Fruit fly (Drosophila melanogaster) whole organism, embryonic: ENCODE results near the gene CG8051.

Source experiments
- Abd-B ChIP-seq: fragments of 200-800 bp; sonication (Bioruptor generic); optimal IDR thresholded peaks from 2 replicates; lab custom pipeline; 2018; ENCODE audit warnings: missing biosample characterization, mild to moderate bottlenecking, missing genetic modification characterization, moderate library complexity
- Adf1 ChIP-seq: fragments of 200-800 bp; sonication (Bioruptor generic); IDR thresholded peaks from 2 replicates; pipeline ENCODE4 v1.3.6; 2022; ENCODE audit warnings: missing biosample characterization, missing genetic modification characterization
- Atf3 ChIP-seq: fragments of 200-800 bp; sonication (Bioruptor generic); optimal IDR thresholded peaks from 3 replicates; lab custom pipeline; 2016; ENCODE audit warnings: missing biosample characterization, missing genetic modification characterization
- Bdp1 ChIP-seq: fragments of 200-800 bp; sonication (Bioruptor generic); optimal IDR thresholded peaks from 3 replicates; lab custom pipeline; 2016; ENCODE audit warnings: missing biosample characterization, missing genetic modification characterization
- CG10431 ChIP-seq: fragments of 200-800 bp; sonication (Bioruptor generic); optimal IDR thresholded peaks from 3 replicates; lab custom pipeline; 2018; ENCODE audit warnings: missing biosample characterization, mild to moderate bottlenecking, missing genetic modification characterization
- CG10565 ChIP-seq: fragments of 200-800 bp; sonication (Bioruptor generic); optimal IDR thresholded peaks from 3 replicates; lab custom pipeline; 2016; ENCODE audit warnings: missing biosample characterization, mild to moderate bottlenecking, missing genetic modification characterization
- CG11504 ChIP-seq: fragments of 200-800 bp; sonication (Bioruptor generic); optimal IDR thresholded peaks from 3 replicates; lab custom pipeline; 2019; ENCODE audit warnings: missing biosample characterization, mild to moderate bottlenecking, missing genetic modification characterization, moderate library complexity
- CG12071 ChIP-seq: fragments of 200-800 bp; sonication (Bioruptor generic); optimal IDR thresholded peaks from 3 replicates; lab custom pipeline; 2018; ENCODE audit warnings: missing biosample characterization, mild to moderate bottlenecking, missing genetic modification characterization
- CG12104 ChIP-seq: fragments of 200-800 bp; sonication (Bioruptor generic); optimal IDR thresholded peaks from 3 replicates; lab custom pipeline; 2016; ENCODE audit warnings: missing biosample characterization, missing genetic modification characterization
- CG1233 ChIP-seq: fragments of 200-800 bp; sonication (Bioruptor generic); optimal IDR thresholded peaks from 4 replicates; lab custom pipeline; 2018; ENCODE audit warnings: missing biosample characterization, mild to moderate bottlenecking, missing genetic modification characterization
- CG13894 ChIP-seq: fragments of 200-800 bp; sonication (Bioruptor generic); optimal IDR thresholded peaks from 3 replicates; lab custom pipeline; 2018; ENCODE audit warnings: missing biosample characterization, mild to moderate bottlenecking, missing genetic modification characterization, moderate library complexity
- CG17385 ChIP-seq: fragments of 200-800 bp; sonication (Bioruptor generic); optimal IDR thresholded peaks from 3 replicates; lab custom pipeline; 2018; ENCODE audit warnings: missing biosample characterization, mild to moderate bottlenecking, missing genetic modification characterization
- CG17802 ChIP-seq: fragments of 200-800 bp; sonication (Bioruptor generic); optimal IDR thresholded peaks from 2 replicates; lab custom pipeline; 2018; ENCODE audit warnings: missing biosample characterization, mild to moderate bottlenecking, missing genetic modification characterization, moderate library complexity
- CG18476 ChIP-seq: fragments of 200-800 bp; sonication (Bioruptor generic); optimal IDR thresholded peaks from 2 replicates; lab custom pipeline; 2016; ENCODE audit warnings: missing biosample characterization, mild to moderate bottlenecking, missing genetic modification characterization
- CG2129 ChIP-seq: fragments of 200-800 bp; sonication (Bioruptor generic); IDR thresholded peaks from 2 replicates; pipeline ENCODE4 v1.3.6; 2022; ENCODE audit warnings: missing biosample characterization, missing genetic modification characterization; ENCODE audit not compliant: partially characterized antibody
- CG30403 ChIP-seq: fragments of 200-800 bp; sonication (Bioruptor generic); optimal IDR thresholded peaks from 3 replicates; lab custom pipeline; 2016; ENCODE audit warnings: missing biosample characterization, missing genetic modification characterization
- CG31388 ChIP-seq: fragments of 200-800 bp; sonication (Bioruptor generic); optimal IDR thresholded peaks from 2 replicates; lab custom pipeline; 2016; ENCODE audit warnings: missing biosample characterization, missing genetic modification characterization
- CG31441 ChIP-seq: fragments of 200-800 bp; sonication (Bioruptor generic); IDR thresholded peaks from 2 replicates; pipeline ENCODE4 v1.3.6; 2022; ENCODE audit warnings: missing biosample characterization, missing genetic modification characterization
- CG3163 ChIP-seq: fragments of 200-800 bp; sonication (Bioruptor generic); optimal IDR thresholded peaks from 3 replicates; lab custom pipeline; 2016; ENCODE audit warnings: missing biosample characterization, missing genetic modification characterization
- CG5245 ChIP-seq: fragments of 200-800 bp; sonication (Bioruptor generic); optimal IDR thresholded peaks from 3 replicates; lab custom pipeline; 2016; ENCODE audit warnings: missing biosample characterization, missing genetic modification characterization
- CG5953 ChIP-seq: fragments of 200-800 bp; sonication (Bioruptor generic); IDR thresholded peaks from 2 replicates; pipeline ENCODE4 v1.3.6; 2022; ENCODE audit warnings: missing biosample characterization, missing genetic modification characterization
- CG8765 ChIP-seq: fragments of 200-800 bp; sonication (Bioruptor generic); IDR thresholded peaks from 2 replicates; pipeline ENCODE4 v1.3.6; 2022; ENCODE audit warnings: missing biosample characterization, missing genetic modification characterization
- CG9932 ChIP-seq: fragments of 200-800 bp; sonication (Bioruptor generic); IDR thresholded peaks from 2 replicates; pipeline ENCODE4 v1.3.6; 2022; ENCODE audit warnings: missing biosample characterization, missing genetic modification characterization
- Elba2 ChIP-seq: fragments of 200-800 bp; sonication (Bioruptor generic); optimal IDR thresholded peaks from 3 replicates; lab custom pipeline; 2016; ENCODE audit warnings: missing biosample characterization, missing genetic modification characterization
- HmgD ChIP-seq: fragments of 200-800 bp; sonication (Bioruptor generic); optimal IDR thresholded peaks from 3 replicates; lab custom pipeline; 2016; ENCODE audit warnings: missing biosample characterization, missing genetic modification characterization
- Meics ChIP-seq: fragments of 200-800 bp; sonication (Bioruptor generic); optimal IDR thresholded peaks from 2 replicates; lab custom pipeline; 2017; ENCODE audit warnings: missing biosample characterization, mild to moderate bottlenecking, missing genetic modification characterization
- Oaz ChIP-seq: fragments of 200-800 bp; sonication (Bioruptor generic); IDR thresholded peaks from 2 replicates; pipeline ENCODE4 v1.3.6; 2022; ENCODE audit warnings: missing biosample characterization, missing genetic modification characterization
- PHDP ChIP-seq: fragments of 200-800 bp; sonication (Bioruptor generic); optimal IDR thresholded peaks from 3 replicates; lab custom pipeline; 2018; ENCODE audit warnings: missing biosample characterization, mild to moderate bottlenecking, missing genetic modification characterization, moderate library complexity
- Side ChIP-seq: fragments of 200-800 bp; sonication (Bioruptor generic); optimal IDR thresholded peaks from 2 replicates; lab custom pipeline; 2016; ENCODE audit warnings: missing biosample characterization, missing genetic modification characterization
- Tbp ChIP-seq: fragments of >200 bp; optimal IDR thresholded peaks from 2 replicates; lab custom pipeline; 2018; ENCODE audit warnings: missing biosample characterization, missing genetic modification characterization
- ase ChIP-seq: fragments of 200-800 bp; sonication (Bioruptor generic); IDR thresholded peaks from 3 replicates; pipeline ENCODE4 v1.3.6; 2022; ENCODE audit warnings: missing biosample characterization, missing genetic modification characterization
- bigmax ChIP-seq: fragments of 200-800 bp; sonication (Bioruptor generic); optimal IDR thresholded peaks from 2 replicates; lab custom pipeline; 2018; ENCODE audit warnings: missing biosample characterization, mild to moderate bottlenecking, missing genetic modification characterization
- cwo ChIP-seq: fragments of 200-800 bp; sonication (Bioruptor generic); optimal IDR thresholded peaks from 3 replicates; lab custom pipeline; 2017; ENCODE audit warnings: missing biosample characterization, missing genetic modification characterization, mild to moderate bottlenecking, moderate library complexity, missing genetic modification reagents
- dmrt11E ChIP-seq: fragments of 200-800 bp; sonication (Bioruptor generic); optimal IDR thresholded peaks from 3 replicates; lab custom pipeline; 2018; ENCODE audit warnings: missing biosample characterization, mild to moderate bottlenecking, missing genetic modification characterization, moderate library complexity
- ftz-f1 ChIP-seq: fragments of 200-800 bp; sonication (Bioruptor generic); optimal IDR thresholded peaks from 2 replicates; lab custom pipeline; 2016; ENCODE audit warnings: missing biosample characterization, missing genetic modification characterization
- gce ChIP-seq: fragments of 200-800 bp; sonication (Bioruptor generic); IDR thresholded peaks from 3 replicates; pipeline ENCODE4 v1.3.6; 2022; ENCODE audit warnings: missing biosample characterization, missing genetic modification characterization
- grn ChIP-seq: fragments of 200-800 bp; sonication (Bioruptor generic); optimal IDR thresholded peaks from 3 replicates; lab custom pipeline; 2017; ENCODE audit warnings: missing biosample characterization, missing genetic modification characterization
- ken ChIP-seq: fragments of 200-800 bp; sonication (Bioruptor generic); IDR thresholded peaks from 3 replicates; pipeline ENCODE4 v1.3.6; 2022; ENCODE audit warnings: missing biosample characterization, missing genetic modification characterization
- kni ChIP-seq: fragments of 200-800 bp; sonication (Bioruptor generic); optimal IDR thresholded peaks from 3 replicates; lab custom pipeline; 2017; ENCODE audit warnings: mild to moderate bottlenecking, missing biosample characterization, missing genetic modification reagents, missing genetic modification characterization
- luna ChIP-seq: fragments of 200-800 bp; sonication (Bioruptor generic); optimal IDR thresholded peaks from 2 replicates; lab custom pipeline; 2016; ENCODE audit warnings: missing biosample characterization, missing genetic modification characterization
- mld ChIP-seq: fragments of 200-800 bp; sonication (Bioruptor generic); IDR thresholded peaks from 3 replicates; pipeline ENCODE4 v1.3.6; 2022; ENCODE audit warnings: missing biosample characterization, missing genetic modification characterization; ENCODE audit not compliant: partially characterized antibody
- nau ChIP-seq: fragments of 200-800 bp; sonication (Bioruptor generic); optimal IDR thresholded peaks from 3 replicates; lab custom pipeline; 2017; ENCODE audit warnings: missing biosample characterization, mild to moderate bottlenecking, missing genetic modification characterization, missing genetic modification reagents
- oc ChIP-seq: fragments of 200-800 bp; sonication (Bioruptor generic); optimal IDR thresholded peaks from 2 replicates; lab custom pipeline; 2018; ENCODE audit warnings: missing biosample characterization, mild to moderate bottlenecking, missing genetic modification characterization, moderate library complexity
- pan ChIP-seq, 4 experiments: fragments of >200 bp in 3 of 4; fragments of 200-800 bp in 1 of 4; sonication (Bioruptor generic) in 1 of 4; optimal IDR thresholded peaks in 3 of 4; IDR thresholded peaks in 1 of 4; 2 replicates each; pipeline versions ENCODE4 v1.3.6 to Lab custom; 2017 to 2022; ENCODE audit warnings: missing biosample characterization in 2 of 4, missing genetic modification characterization in 2 of 4, mixed read lengths in 1 of 4
- pho ChIP-seq: fragments of 200-800 bp; sonication (Bioruptor generic); optimal IDR thresholded peaks from 2 replicates; lab custom pipeline; 2016; ENCODE audit warnings: missing biosample characterization, missing genetic modification characterization
- tgo ChIP-seq: fragments of 200-800 bp; sonication (Bioruptor generic); IDR thresholded peaks from 3 replicates; pipeline ENCODE4 v1.3.6; 2022; ENCODE audit warnings: missing biosample characterization, missing genetic modification characterization
- tna ChIP-seq: fragments of 200-800 bp; sonication (Bioruptor generic); IDR thresholded peaks from 2 replicates; pipeline ENCODE4 v1.3.6; 2022; ENCODE audit warnings: missing biosample characterization, missing genetic modification characterization; ENCODE audit not compliant: partially characterized antibody
- tup ChIP-seq: fragments of 200-800 bp; sonication (Bioruptor generic); optimal IDR thresholded peaks from 2 replicates; lab custom pipeline; 2016; ENCODE audit warnings: missing biosample characterization, mild to moderate bottlenecking, missing genetic modification characterization, moderate library complexity
- yki ChIP-seq: fragments of >200 bp; optimal IDR thresholded peaks from 3 replicates; lab custom pipeline; 2018
- zen ChIP-seq: fragments of 200-800 bp; sonication (Bioruptor generic); optimal IDR thresholded peaks from 3 replicates; lab custom pipeline; 2018; ENCODE audit warnings: missing biosample characterization, mild to moderate bottlenecking, missing genetic modification characterization, moderate library complexity
- zfh1 ChIP-seq: fragments of 200-800 bp; sonication (Bioruptor generic); IDR thresholded peaks from 3 replicates; pipeline ENCODE4 v1.3.6; 2022; ENCODE audit warnings: missing biosample characterization, missing genetic modification characterization

CG8051 gene

dm6 chrX:19323835-19324133 is 16.1 kb upstream of the CG8051 start (continued):
- TF ChIP-seq grn (GFP tag; lab: Kevin White, UChicago) = peak; percentile 2
- peak; percentile 64; the same call in 1 of the 3 replicates for TF ChIP-seq ase (GFP tag; lab: Robert Waterston, UW)
- peak; percentile 31 for TF ChIP-seq luna
- TF ChIP-seq ken (GFP tag; lab: Robert Waterston, UW) = 0 out of 3 replicates have a peak, but pooled peaks have one; percentile 43
- TF ChIP-seq CG10565 = no peak
- no peak for TF ChIP-seq Tbp (GFP tag; lab: Kevin White, UChicago)
- peak; percentile 84 for TF ChIP-seq pho (GFP tag; lab: Kevin White, UChicago)
- TF ChIP-seq CG17802 (tag; lab: Kevin White, UChicago) = peak; percentile 37
- TF ChIP-seq CG2129 (GFP tag; lab: Robert Waterston, UW) = no peak
- peak; percentile 81 for TF ChIP-seq zfh1
- peak; percentile 78 for TF ChIP-seq CG17385 (GFP tag; lab: Kevin White, UChicago)
- no peak for TF ChIP-seq HmgD (GFP tag; lab: Kevin White, UChicago)
- TF ChIP-seq Meics = peak; percentile 86
- TF ChIP-seq CG10431 = no peak
- peak; percentile 82 for TF ChIP-seq Adf1 (GFP tag; lab: Robert Waterston, UW)
- TF ChIP-seq tgo (GFP tag; lab: Robert Waterston, UW) = peak; percentile 79
- peak; percentile 84 for TF ChIP-seq CG11504 (tag; lab: Kevin White, UChicago)
- peak; percentile 62 for TF ChIP-seq tup (GFP tag; lab: Kevin White, UChicago)
- no peak for TF ChIP-seq kni (GFP tag; lab: Kevin White, UChicago)
- TF ChIP-seq CG13894 (tag; lab: Kevin White, UChicago) = peak; percentile 83
- TF ChIP-seq CG12071 (GFP tag; lab: Kevin White, UChicago) = peak; percentile 69
- TF ChIP-seq pan (optimal IDR thresholded peaks at IDR 0.05; lab: Kevin White, UChicago) = no peak
- peak in 1 of 2 experiments; percentile 80 for TF ChIP-seq pan (GFP tag; optimal IDR thresholded peaks at IDR 0.05 in 1 of 2, IDR thresholded peaks at IDR 0.05 in 1 of 2)
- no peak for TF ChIP-seq mld (GFP tag; lab: Robert Waterston, UW)
- TF ChIP-seq CG9932 (GFP tag; lab: Robert Waterston, UW) = peak; percentile 89
- no peak for TF ChIP-seq yki (lab: Kevin White, UChicago)
- TF ChIP-seq CG12104 (GFP tag; lab: Kevin White, UChicago) = peak; percentile 16
- TF ChIP-seq CG18476 (GFP tag; lab: Kevin White, UChicago) = peak; percentile 76
- TF ChIP-seq tna (GFP tag; lab: Robert Waterston, UW) = no peak
- TF ChIP-seq CG8765 (GFP tag; lab: Robert Waterston, UW) = peak; percentile 68; the same call in 1 of the 2 replicates
- TF ChIP-seq CG31388 (GFP tag; lab: Kevin White, UChicago) = no peak
- peak; percentile 47; the same call in 1 of the 2 replicates for TF ChIP-seq Oaz
- TF ChIP-seq CG31441 = peak; percentile 72
- no peak for TF ChIP-seq CG3163 (GFP tag; lab: Kevin White, UChicago)
- TF ChIP-seq nau = peak; percentile 68
- peak; percentile 38 for TF ChIP-seq Abd-B (GFP tag; lab: Kevin White, UChicago)
- TF ChIP-seq Side (GFP tag; lab: Kevin White, UChicago) = peak; percentile 46
- TF ChIP-seq oc (tag; lab: Kevin White, UChicago) = peak; percentile 78
- peak; percentile 90 for TF ChIP-seq cwo (GFP tag; lab: Kevin White, UChicago)
- TF ChIP-seq gce = 0 out of 3 replicates have a peak, but pooled peaks have one; percentile 33
- TF ChIP-seq Bdp1 (GFP tag; lab: Kevin White, UChicago) = peak; percentile 47
- peak; percentile 57 for TF ChIP-seq Atf3 (GFP tag; lab: Kevin White, UChicago)
- TF ChIP-seq dmrt11E = peak; percentile 69
- peak; percentile 77 for TF ChIP-seq ftz-f1 (GFP tag; lab: Kevin White, UChicago)
- no peak for TF ChIP-seq CG5953 (GFP tag; lab: Robert Waterston, UW)
- TF ChIP-seq PHDP (tag; lab: Kevin White, UChicago) = peak; percentile 87
- TF ChIP-seq CG30403 = peak; percentile 82
- peak; percentile 63 for TF ChIP-seq zen
- TF ChIP-seq CG1233 (GFP tag; lab: Kevin White, UChicago) = peak; percentile 54
- peak; percentile 1 for TF ChIP-seq bigmax
- TF ChIP-seq Elba2 (GFP tag; lab: Kevin White, UChicago) = no peak
- TF ChIP-seq CG5245 (GFP tag; lab: Kevin White, UChicago) = peak; percentile 60
